Fruit fly (Drosophila melanogaster) Kc167 (cell line): ENCODE data around the gene Esyt2.

Experiments used
- h ChIP-seq: fragments of >200 bp; optimal IDR thresholded peaks from 3 replicates; lab custom pipeline; 2018; ENCODE audit warnings: missing external identifiers
- insv ChIP-seq: fragments of >200 bp; optimal IDR thresholded peaks from 3 replicates; lab custom pipeline; 2018; ENCODE audit warnings: missing external identifiers
- psq ChIP-seq: fragments of >200 bp; optimal IDR thresholded peaks from 2 replicates; lab custom pipeline; 2017; ENCODE audit warnings: missing external identifiers
- ttk ChIP-seq: sonication (Bioruptor generic); optimal IDR thresholded peaks from 2 replicates; lab custom pipeline; 2017; ENCODE audit warnings: missing external identifiers

DNA sequence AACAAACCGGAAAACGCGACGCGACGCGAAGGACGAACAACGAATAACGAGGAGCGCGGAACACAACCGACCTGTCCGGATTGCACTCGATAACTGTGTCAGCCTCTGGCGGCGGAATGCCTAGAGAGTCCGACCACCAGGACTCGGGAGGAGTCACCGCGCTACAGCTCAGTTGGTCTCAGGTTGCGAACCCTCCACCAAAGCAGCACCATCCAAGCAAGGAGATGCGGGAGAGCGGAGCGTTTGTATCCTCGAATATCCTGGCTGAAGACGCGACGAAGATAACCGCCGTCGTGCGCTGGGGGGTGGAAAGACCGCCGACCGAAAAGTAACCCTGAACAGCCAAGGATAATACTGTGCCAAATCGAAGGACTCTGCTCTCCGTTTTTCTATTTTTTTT lies 32.8 kb downstream of the Esyt2 start:
- TF ChIP-seq ttk (lab: Kevin White, UChicago) (no peak), psq (lab: Kevin White, UChicago) (no peak), insv (lab: Kevin White, UChicago) (no peak), h (no peak)
